Worm (Caenorhabditis elegans): ENCODE measurements around the gene henn-1.

Gene henn-1

ce11 chrIII:8271676-8272225 is 39.3 kb downstream of the henn-1 start, which contains the start of the genes mps-4 and F09G8.10:
Gene mps-4 (minus strand): TSS chrIII:8271776.
Gene F09G8.10 (minus strand): TSS chrIII:8272175.
- TF ChIP-seq nhr-77 (tag; optimal IDR thresholded peaks at IDR 0.05) (no peak), unc-62 (GFP tag; optimal IDR thresholded peaks at IDR 0.05) (no peak), nhr-28 (tag; optimal IDR thresholded peaks at IDR 0.05) (no peak), elt-3 (tag; optimal IDR thresholded peaks at IDR 0.05) (no peak), nfya-1 (tag; optimal IDR thresholded peaks at IDR 0.05; ENCODE audit: insufficient read depth) (no peak), nhr-237 (tag; optimal IDR thresholded peaks at IDR 0.05) (no peak), egl-5 (tag; optimal IDR thresholded peaks at IDR 0.05) (no peak), eor-1 (tag; optimal IDR thresholded peaks at IDR 0.05) (no peak), hmg-11 (tag; optimal IDR thresholded peaks at IDR 0.05) (no peak), tbx-2 (tag; optimal IDR thresholded peaks at IDR 0.05) (no peak), sea-2 (GFP tag; optimal IDR thresholded peaks at IDR 0.05) (no peak), ceh-16 (tag; optimal IDR thresholded peaks at IDR 0.05) (no peak)

- TF ChIP-seq elt-2 (tag; optimal IDR thresholded peaks at IDR 0.05), result peak; percentile 6
- no peak for TF ChIP-seq tbx-2 (tag; optimal IDR thresholded peaks at IDR 0.05)
Observed at ce11 chrIII:8275871-8276270, 43.4 kb downstream of the henn-1 start, which contains the start of gene clec-160. Gene clec-160 (minus strand): TSS chrIII:8275971.

- no peak for TF ChIP-seq nhr-76 (tag; optimal IDR thresholded peaks at IDR 0.05)
- TF ChIP-seq unc-62 (GFP tag; optimal IDR thresholded peaks at IDR 0.05), result no peak
- no peak for TF ChIP-seq ceh-82 (tag; optimal IDR thresholded peaks at IDR 0.05)
- TF ChIP-seq daf-12 (tag; optimal IDR thresholded peaks at IDR 0.05), result no peak
- no peak for TF ChIP-seq elt-1 (tag; optimal IDR thresholded peaks at IDR 0.05)
- TF ChIP-seq zag-1 (tag; optimal IDR thresholded peaks at IDR 0.05), result no peak
- TF ChIP-seq fkh-10 (GFP tag; optimal IDR thresholded peaks at IDR 0.05), result no peak
Observed at ce11 chrIII:8278801-8279200, 46.4 kb downstream of the henn-1 start, which contains the start of gene mig-10. Gene mig-10 (plus strand): TSS chrIII:8279101.

ce11 chrIII:8279567-8279966 is 47.1 kb downstream of the henn-1 start:
- no peak for TF ChIP-seq fkh-2 (tag; optimal IDR thresholded peaks at IDR 0.05)
- no peak for TF ChIP-seq zag-1 (tag; optimal IDR thresholded peaks at IDR 0.05)
- no peak for TF ChIP-seq nhr-67 (tag; optimal IDR thresholded peaks at IDR 0.05)
- no peak for TF ChIP-seq lin-39 (tag; optimal IDR thresholded peaks at IDR 0.05)
- no peak for TF ChIP-seq egl-27 (tag; optimal IDR thresholded peaks at IDR 0.05)
- TF ChIP-seq ceh-9 (tag; optimal IDR thresholded peaks at IDR 0.05), result no peak
- TF ChIP-seq elt-1 (tag; optimal IDR thresholded peaks at IDR 0.05), result peak; percentile 20
- TF ChIP-seq ceh-16 (tag; optimal IDR thresholded peaks at IDR 0.05), result no peak

ce11 chrIII:8280352-8280751 is 47.9 kb downstream of the henn-1 start:
- no peak for TF ChIP-seq fkh-2 (tag; optimal IDR thresholded peaks at IDR 0.05)
- TF ChIP-seq eor-1 (tag; optimal IDR thresholded peaks at IDR 0.05), result no peak
- no peak for TF ChIP-seq zag-1 (tag; optimal IDR thresholded peaks at IDR 0.05)
- TF ChIP-seq fkh-10 (GFP tag; optimal IDR thresholded peaks at IDR 0.05), result no peak
- TF ChIP-seq ceh-9 (tag; optimal IDR thresholded peaks at IDR 0.05), result no peak
- TF ChIP-seq lin-39 (tag; optimal IDR thresholded peaks at IDR 0.05), result no peak
- no peak for TF ChIP-seq elt-3 (tag; optimal IDR thresholded peaks at IDR 0.05)

- TF ChIP-seq lin-39 (tag; optimal IDR thresholded peaks at IDR 0.05) (no peak), ztf-11 (tag; optimal IDR thresholded peaks at IDR 0.05) (no peak), nhr-237 (tag; optimal IDR thresholded peaks at IDR 0.05) (no peak)
Observed at ce11 chrIII:8281310-8281709, 48.9 kb downstream of the henn-1 start.

ce11 chrIII:8283525-8283924 is 51.1 kb downstream of the henn-1 start:
- TF ChIP-seq nhr-43 (tag; optimal IDR thresholded peaks at IDR 0.05; ENCODE audit: poor library complexity, severe bottlenecking) (no peak), nhr-23 (tag; optimal IDR thresholded peaks at IDR 0.05) (no peak), pha-4 (tag; optimal IDR thresholded peaks at IDR 0.05) (no peak), ztf-11 (tag; optimal IDR thresholded peaks at IDR 0.05) (no peak), aly-2 (tag; optimal IDR thresholded peaks at IDR 0.05) (no peak), daf-12 (tag; optimal IDR thresholded peaks at IDR 0.05) (no peak), nhr-11 (tag; optimal IDR thresholded peaks at IDR 0.05) (no peak), nhr-12 (tag; optimal IDR thresholded peaks at IDR 0.05) (no peak), lin-39 (tag; optimal IDR thresholded peaks at IDR 0.05) (no peak), R02D3.7 (tag; optimal IDR thresholded peaks at IDR 0.05) (no peak), ama-1 (optimal IDR thresholded peaks at IDR 0.05) (no peak), pqm-1 (tag; optimal IDR thresholded peaks at IDR 0.05) (no peak), egl-5 (tag; optimal IDR thresholded peaks at IDR 0.05) (no peak), elt-2 (tag; optimal IDR thresholded peaks at IDR 0.05) (no peak)

All from whole organism, L3 larva.